Fruit fly (Drosophila melanogaster) whole organism, larva: ENCODE measurements around the gene Orco.

Experiments
- noc ChIP-seq: fragments of 200-800 bp; sonication (Bioruptor generic); optimal IDR thresholded peaks from 3 replicates; lab custom pipeline; 2019; ENCODE audit warnings: missing biosample characterization, mild to moderate bottlenecking, missing genetic modification characterization, moderate library complexity

The Orco gene

DNA sequence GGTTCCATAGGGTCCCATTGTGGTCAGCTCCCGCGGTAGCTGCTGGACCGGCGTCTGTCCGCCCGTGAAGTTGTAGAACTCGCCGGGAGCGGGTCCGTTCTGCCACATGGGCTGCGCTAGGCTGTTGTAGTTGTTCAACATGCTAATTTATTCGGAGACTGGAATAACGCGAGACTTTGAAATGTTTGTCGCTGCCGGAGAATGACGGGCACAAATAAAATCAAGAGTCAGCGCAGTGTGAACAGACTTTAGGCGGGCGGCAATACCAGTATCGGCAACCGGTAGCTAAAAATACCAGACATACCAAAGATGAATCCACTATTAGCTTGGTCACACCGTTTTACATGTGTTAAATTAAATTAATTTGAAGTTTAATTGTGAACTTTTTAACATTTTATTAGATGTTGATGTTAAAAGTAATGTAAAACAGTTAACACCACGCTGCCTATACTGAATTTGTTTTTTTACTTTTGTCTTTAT, 54.2 kb downstream of the Orco start, which contains the start of gene Prosbeta7:
Gene Prosbeta7 (minus strand): TSS at position 430 of the 480 bp plus-strand sequence.
- TF ChIP-seq noc (tag; lab: Kevin White, UChicago), result no peak
